Fruit fly (Drosophila melanogaster) whole organism, wandering third instar larva: ENCODE measurements around the gene CG15412.

Source experiments
- Abd-B ChIP-seq: fragments of >200 bp; optimal IDR thresholded peaks from 2 replicates; lab custom pipeline; 2017; ENCODE audit warnings: missing biosample characterization, missing genetic modification characterization
- CG32264 ChIP-seq: fragments of 200-800 bp; sonication (Bioruptor generic); optimal IDR thresholded peaks from 2 replicates; lab custom pipeline; 2016; ENCODE audit warnings: missing biosample characterization, missing genetic modification characterization
- CG9705 ChIP-seq: fragments of 200-800 bp; sonication (Bioruptor generic); optimal IDR thresholded peaks from 2 replicates; lab custom pipeline; 2018; ENCODE audit warnings: missing biosample characterization, mild to moderate bottlenecking, missing genetic modification characterization
- CrebA ChIP-seq: fragments of 200-800 bp; sonication (Bioruptor generic); optimal IDR thresholded peaks from 2 replicates; lab custom pipeline; 2016; ENCODE audit warnings: missing biosample characterization, mild to moderate bottlenecking, missing genetic modification characterization, borderline replicate concordance
- Dfd ChIP-seq: fragments of >200 bp; optimal IDR thresholded peaks from 2 replicates; lab custom pipeline; 2017; ENCODE audit warnings: missing biosample characterization, missing genetic modification characterization
- Dif ChIP-seq: fragments of 200-275, 200-300 bp; sonication (Bioruptor generic); optimal IDR thresholded peaks from 2 replicates; lab custom pipeline; 2018; ENCODE audit warnings: missing biosample characterization, missing genetic modification characterization; ENCODE audit not compliant: partially characterized antibody
- GATAd ChIP-seq: sonication (Bioruptor generic); optimal IDR thresholded peaks from 2 replicates; lab custom pipeline; 2016; ENCODE audit warnings: missing biosample characterization, missing genetic modification characterization
- HLH106 ChIP-seq: fragments of 200-800 bp; optimal IDR thresholded peaks from 3 replicates; lab custom pipeline; 2019; ENCODE audit warnings: missing biosample characterization, mild to moderate bottlenecking, missing genetic modification characterization, moderate library complexity
- Hnf4 ChIP-seq: fragments of 200-800 bp; sonication (Bioruptor generic); optimal IDR thresholded peaks from 2 replicates; lab custom pipeline; 2016; ENCODE audit warnings: missing biosample characterization, mild to moderate bottlenecking, missing genetic modification characterization
- Hr78 ChIP-seq: fragments of >200 bp; optimal IDR thresholded peaks from 2 replicates; lab custom pipeline; 2017; ENCODE audit warnings: missing biosample characterization, missing genetic modification characterization
- Hr83 ChIP-seq: fragments of 200-300 bp; sonication (Bioruptor generic); optimal IDR thresholded peaks from 2 replicates; lab custom pipeline; 2016; ENCODE audit warnings: missing biosample characterization, mild to moderate bottlenecking, missing genetic modification characterization, moderate library complexity; ENCODE audit not compliant: poor library complexity, severe bottlenecking
- Jra ChIP-seq: sonication (Bioruptor generic); optimal IDR thresholded peaks from 2 replicates; lab custom pipeline; 2016; ENCODE audit warnings: missing biosample characterization, missing genetic modification characterization
- Mio ChIP-seq: sonication (Bioruptor generic); optimal IDR thresholded peaks from 2 replicates; lab custom pipeline; 2016; ENCODE audit warnings: missing biosample characterization, missing genetic modification characterization
- Myc ChIP-seq: fragments of >200 bp; optimal IDR thresholded peaks from 2 replicates; lab custom pipeline; 2017
- N ChIP-seq: fragments of >200 bp; optimal IDR thresholded peaks from 2 replicates; lab custom pipeline; 2018; ENCODE audit warnings: missing biosample characterization, missing external identifiers, missing genetic modification characterization
- OdsH ChIP-seq: fragments of 200-800 bp; sonication (Bioruptor generic); optimal IDR thresholded peaks from 2 replicates; lab custom pipeline; 2016; ENCODE audit warnings: missing biosample characterization, mild to moderate bottlenecking, missing genetic modification characterization
- Rel ChIP-seq, 2 experiments: fragments of 200-800 bp; sonication (Bioruptor generic) in 1 of 2; optimal IDR thresholded peaks; 2 replicates in 1 of 2; 3 replicates in 1 of 2; lab custom pipeline; 2016 to 2019; ENCODE audit warnings: mild to moderate bottlenecking in 2 of 2, missing biosample characterization in 2 of 2, missing genetic modification characterization in 2 of 2, moderate library complexity in 1 of 2
- Sp1 ChIP-seq: fragments of 200-800 bp; sonication (Bioruptor generic); optimal IDR thresholded peaks from 3 replicates; lab custom pipeline; 2019; ENCODE audit warnings: missing biosample characterization, mild to moderate bottlenecking, missing genetic modification characterization, moderate library complexity
- Vsx2 ChIP-seq: fragments of 200-300, 225-300 bp; sonication (Bioruptor generic); optimal IDR thresholded peaks from 2 replicates; lab custom pipeline; 2018; ENCODE audit warnings: missing biosample characterization, missing genetic modification characterization; ENCODE audit not compliant: partially characterized antibody
- br ChIP-seq: fragments of 200-800 bp; sonication (Bioruptor generic); optimal IDR thresholded peaks from 2 replicates; lab custom pipeline; 2016; ENCODE audit warnings: missing biosample characterization, missing genetic modification characterization
- brk ChIP-seq: fragments of 200-800 bp; sonication (Bioruptor generic); optimal IDR thresholded peaks from 2 replicates; lab custom pipeline; 2016; ENCODE audit warnings: missing biosample characterization, mild to moderate bottlenecking, missing genetic modification characterization
- dl ChIP-seq, 2 experiments: fragments of 175-275, 200-275 bp in 1 of 2; fragments of 200-275 bp in 1 of 2; sonication (Bioruptor generic); optimal IDR thresholded peaks; lab custom pipeline; 2018; ENCODE audit warnings: mild to moderate bottlenecking in 2 of 2, missing biosample characterization in 2 of 2, missing genetic modification characterization in 2 of 2, moderate library complexity in 2 of 2; ENCODE audit not compliant: partially characterized antibody in 2 of 2, insufficient read depth in 1 of 2
- dmrt93B ChIP-seq: fragments of 200-800 bp; sonication (Bioruptor generic); optimal IDR thresholded peaks from 2 replicates; lab custom pipeline; 2018; ENCODE audit warnings: missing biosample characterization, mild to moderate bottlenecking, missing genetic modification characterization
- dsf ChIP-seq: sonication (Bioruptor generic); optimal IDR thresholded peaks from 2 replicates; lab custom pipeline; 2016; ENCODE audit warnings: missing biosample characterization, missing genetic modification characterization, borderline replicate concordance
- ey ChIP-seq: fragments of 200-800 bp; sonication (Bioruptor generic); optimal IDR thresholded peaks from 2 replicates; lab custom pipeline; 2016; ENCODE audit warnings: missing biosample characterization, missing genetic modification characterization
- foxo ChIP-seq, 2 experiments: fragments of 200-800 bp; sonication (Bioruptor generic); optimal IDR thresholded peaks; 2 replicates in 1 of 2; 3 replicates in 1 of 2; lab custom pipeline; 2016 to 2017; ENCODE audit warnings: missing biosample characterization in 2 of 2, missing genetic modification characterization in 2 of 2
- fru ChIP-seq: fragments of 200-800 bp; sonication (Bioruptor generic); optimal IDR thresholded peaks from 3 replicates; lab custom pipeline; 2016; ENCODE audit warnings: missing biosample characterization, mild to moderate bottlenecking, missing genetic modification characterization
- h ChIP-seq: fragments of 200-800 bp; sonication (Bioruptor generic); optimal IDR thresholded peaks from 3 replicates; lab custom pipeline; 2016; ENCODE audit warnings: missing biosample characterization, mild to moderate bottlenecking, missing genetic modification characterization
- jim ChIP-seq: fragments of 175-275, 200-325 bp; sonication (Bioruptor generic); optimal IDR thresholded peaks from 2 replicates; lab custom pipeline; 2016; ENCODE audit warnings: missing biosample characterization, mild to moderate bottlenecking, missing genetic modification characterization
- lola ChIP-seq: fragments of >200 bp; optimal IDR thresholded peaks from 2 replicates; lab custom pipeline; 2017; ENCODE audit warnings: missing biosample characterization, missing genetic modification characterization
- pan ChIP-seq: fragments of >200 bp; optimal IDR thresholded peaks from 2 replicates; lab custom pipeline; 2017
- psq ChIP-seq: fragments of 200-800 bp; sonication (Bioruptor generic); optimal IDR thresholded peaks from 3 replicates; lab custom pipeline; 2017; ENCODE audit warnings: missing biosample characterization, mild to moderate bottlenecking, missing genetic modification characterization, moderate library complexity
- rgr ChIP-seq: fragments of 200-800 bp; sonication (Bioruptor generic); optimal IDR thresholded peaks from 3 replicates; lab custom pipeline; 2016; ENCODE audit warnings: missing biosample characterization, mild to moderate bottlenecking, missing genetic modification characterization
- sage ChIP-seq: fragments of 200-800 bp; sonication (Bioruptor generic); optimal IDR thresholded peaks from 2 replicates; lab custom pipeline; 2016; ENCODE audit warnings: missing biosample characterization, mild to moderate bottlenecking, missing genetic modification characterization
- sv ChIP-seq: fragments of 200-800 bp; sonication (Bioruptor generic); optimal IDR thresholded peaks from 3 replicates; lab custom pipeline; 2016; ENCODE audit warnings: missing biosample characterization, missing genetic modification characterization
- tai ChIP-seq: sonication (Bioruptor generic); optimal IDR thresholded peaks from 2 replicates; lab custom pipeline; 2016; ENCODE audit warnings: missing biosample characterization, missing genetic modification characterization
- usp ChIP-seq: fragments of >200 bp; optimal IDR thresholded peaks from 2 replicates; lab custom pipeline; 2017; ENCODE audit warnings: missing biosample characterization, missing genetic modification characterization
- woc ChIP-seq: sonication (Bioruptor generic); optimal IDR thresholded peaks from 2 replicates; lab custom pipeline; 2016; ENCODE audit warnings: missing biosample characterization, mild to moderate bottlenecking, missing genetic modification characterization

CG15412 gene

DNA sequence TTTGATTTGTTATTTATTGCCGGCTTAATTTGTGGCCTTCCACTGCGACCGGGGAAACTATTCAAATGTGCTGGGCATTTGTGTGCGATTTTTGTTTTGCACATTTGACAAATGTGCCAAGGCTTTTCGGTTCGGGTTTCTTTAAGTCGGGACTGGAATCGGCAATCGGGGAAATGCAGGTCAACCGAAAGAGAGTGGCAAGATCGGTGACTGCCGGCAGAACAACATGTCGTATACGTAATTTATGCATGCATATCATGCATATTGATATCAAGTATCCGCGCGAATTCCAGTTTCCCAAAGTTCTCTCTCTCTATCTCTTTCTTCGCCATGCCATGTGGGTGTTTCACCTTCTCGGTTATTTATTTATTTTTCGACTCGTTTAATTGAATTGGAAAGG is 33.1 kb downstream of the CG15412 start:
- TF ChIP-seq sage (GFP tag; lab: Kevin White, UChicago) = no peak
- no peak for TF ChIP-seq Jra (GFP tag; lab: Kevin White, UChicago)
- TF ChIP-seq HLH106 (tag; lab: Kevin White, UChicago) = no peak
- TF ChIP-seq tai (GFP tag; lab: Kevin White, UChicago) = no peak
- no peak for TF ChIP-seq fru
- TF ChIP-seq Vsx2 (GFP tag; lab: Kevin White, UChicago) = no peak
- no peak for TF ChIP-seq Sp1
- TF ChIP-seq rgr (GFP tag; lab: Kevin White, UChicago) = no peak
- no peak for TF ChIP-seq Hnf4
- no peak for TF ChIP-seq CrebA (GFP tag; lab: Kevin White, UChicago)
- no peak for TF ChIP-seq Hr78
- TF ChIP-seq Myc (lab: Kevin White, UChicago) = no peak
- TF ChIP-seq dsf = no peak
- no peak for TF ChIP-seq Dif (GFP tag; lab: Kevin White, UChicago)
- no peak for TF ChIP-seq ey (GFP tag; lab: Kevin White, UChicago)
- TF ChIP-seq sv (GFP tag; lab: Kevin White, UChicago) = no peak
- no peak for TF ChIP-seq GATAd (GFP tag; lab: Kevin White, UChicago)
- TF ChIP-seq N = no peak
- TF ChIP-seq jim (GFP tag; lab: Kevin White, UChicago) = no peak
- TF ChIP-seq usp (GFP tag; lab: Kevin White, UChicago) = no peak

- TF ChIP-seq Jra (GFP tag; lab: Kevin White, UChicago) (peak; percentile 34), Vsx2 (GFP tag; lab: Kevin White, UChicago) (no peak), usp (GFP tag; lab: Kevin White, UChicago) (no peak), Rel (GFP tag; optimal IDR thresholded peaks at IDR 0.05; lab: Kevin White, UChicago) (no peak), Rel (tag; optimal IDR thresholded peaks at IDR 0.05; lab: Kevin White, UChicago) (peak; percentile 52), Sp1 (peak; percentile 90), foxo (GFP tag; optimal IDR thresholded peaks at IDR 0.05; lab: Kevin White, UChicago) (peak in 1 of 2 experiments; percentile 71), Dfd (peak; percentile 44), pan (lab: Kevin White, UChicago) (no peak), tai (GFP tag; lab: Kevin White, UChicago) (peak; percentile 54), sage (GFP tag; lab: Kevin White, UChicago) (peak; percentile 52), dmrt93B (GFP tag; lab: Kevin White, UChicago) (peak; percentile 60), brk (GFP tag; lab: Kevin White, UChicago) (peak; percentile 9), rgr (GFP tag; lab: Kevin White, UChicago) (peak; percentile 60), Myc (lab: Kevin White, UChicago) (no peak), Hnf4 (peak; percentile 77), OdsH (GFP tag; lab: Kevin White, UChicago) (peak; percentile 85), CG9705 (no peak), lola (GFP tag; lab: Kevin White, UChicago) (no peak), psq (GFP tag; lab: Kevin White, UChicago) (peak; percentile 83), dl (GFP tag; optimal IDR thresholded peaks at IDR 0.05; lab: Kevin White, UChicago; ENCODE audit: insufficient read depth in 1 of 2, partially characterized antibody in 2 of 2) (no peak), Abd-B (GFP tag; lab: Kevin White, UChicago) (no peak), N (peak; percentile 25), h (GFP tag; lab: Kevin White, UChicago) (peak; percentile 38), dsf (peak; percentile 20), HLH106 (tag; lab: Kevin White, UChicago) (peak; percentile 81), sv (GFP tag; lab: Kevin White, UChicago) (no peak), woc (peak; percentile 16), fru (peak; percentile 73), GATAd (GFP tag; lab: Kevin White, UChicago) (peak; percentile 24), ey (GFP tag; lab: Kevin White, UChicago) (peak; percentile 3), jim (GFP tag; lab: Kevin White, UChicago) (no peak), CG32264 (no peak), Dif (GFP tag; lab: Kevin White, UChicago) (no peak), Mio (no peak), Hr78 (no peak), br (GFP tag; lab: Kevin White, UChicago) (peak; percentile 69), Hr83 (GFP tag; lab: Kevin White, UChicago) (no peak), CrebA (GFP tag; lab: Kevin White, UChicago) (no peak)
Observed at dm6 chr2L:3341231-3341935, 34.1 kb downstream of the CG15412 start.
